Fruit fly (Drosophila melanogaster) whole organism, embryonic: Measurements from ENCODE around the gene CG7582.

Experiments used
- CG12219 ChIP-seq: fragments of 200-800 bp; sonication (Bioruptor generic); optimal IDR thresholded peaks from 3 replicates; lab custom pipeline; 2018; ENCODE audit warnings: missing biosample characterization, mild to moderate bottlenecking, missing genetic modification characterization
- CG12391 ChIP-seq: fragments of 200-800 bp; sonication (Bioruptor generic); optimal IDR thresholded peaks from 3 replicates; lab custom pipeline; 2018; ENCODE audit warnings: missing biosample characterization, mild to moderate bottlenecking, missing genetic modification characterization, moderate library complexity
- CG12942 ChIP-seq: fragments of 200-800 bp; sonication (Bioruptor generic); optimal IDR thresholded peaks from 3 replicates; lab custom pipeline; 2016; ENCODE audit warnings: missing biosample characterization, missing genetic modification characterization
- CG13287 ChIP-seq: fragments of 200-800 bp; sonication (Bioruptor generic); IDR thresholded peaks from 2 replicates; pipeline ENCODE4 v1.3.6; 2022; ENCODE audit warnings: missing biosample characterization, missing genetic modification characterization; ENCODE audit not compliant: partially characterized antibody
- CG15073 ChIP-seq: fragments of 200-800 bp; sonication (Bioruptor generic); optimal IDR thresholded peaks from 2 replicates; lab custom pipeline; 2016; ENCODE audit warnings: missing biosample characterization, missing genetic modification characterization
- CG17186 ChIP-seq: fragments of 200-800 bp; sonication (Bioruptor generic); optimal IDR thresholded peaks from 3 replicates; lab custom pipeline; 2017; ENCODE audit warnings: missing biosample characterization, missing genetic modification reagents, missing genetic modification characterization
- CG17612 ChIP-seq: fragments of 200-800 bp; sonication (Bioruptor generic); IDR thresholded peaks from 2 replicates; pipeline ENCODE4 v1.3.6; 2022; ENCODE audit warnings: missing biosample characterization, missing genetic modification characterization
- CG2199 ChIP-seq: fragments of 200-800 bp; sonication (Bioruptor generic); IDR thresholded peaks from 3 replicates; pipeline ENCODE4 v1.3.6; 2022; ENCODE audit warnings: missing biosample characterization, missing genetic modification characterization
- CG2678 ChIP-seq: fragments of 200-800 bp; sonication (Bioruptor generic); optimal IDR thresholded peaks from 3 replicates; lab custom pipeline; 2019; ENCODE audit warnings: missing biosample characterization, mild to moderate bottlenecking, missing genetic modification characterization, moderate library complexity
- CG30403 ChIP-seq: fragments of 200-800 bp; sonication (Bioruptor generic); optimal IDR thresholded peaks from 3 replicates; lab custom pipeline; 2016; ENCODE audit warnings: missing biosample characterization, missing genetic modification characterization
- CG3407 ChIP-seq: fragments of 200-800 bp; sonication (Bioruptor generic); optimal IDR thresholded peaks from 2 replicates; lab custom pipeline; 2018; ENCODE audit warnings: missing biosample characterization, mild to moderate bottlenecking, missing genetic modification characterization
- CG4328 ChIP-seq: fragments of 200-800 bp; sonication (Bioruptor generic); optimal IDR thresholded peaks from 3 replicates; lab custom pipeline; 2017; ENCODE audit warnings: missing biosample characterization, missing genetic modification reagents, missing genetic modification characterization
- CG43689 ChIP-seq: fragments of 200-800 bp; sonication (Bioruptor generic); IDR thresholded peaks from 2 replicates; pipeline ENCODE4 v1.3.6; 2022; ENCODE audit warnings: missing biosample characterization, missing genetic modification characterization
- CG5953 ChIP-seq: fragments of 200-800 bp; sonication (Bioruptor generic); IDR thresholded peaks from 2 replicates; pipeline ENCODE4 v1.3.6; 2022; ENCODE audit warnings: missing biosample characterization, missing genetic modification characterization
- CG6175 ChIP-seq: fragments of 200-800 bp; sonication (Bioruptor generic); IDR thresholded peaks from 3 replicates; pipeline ENCODE4 v1.3.6; 2022; ENCODE audit warnings: missing biosample characterization, missing genetic modification characterization
- CG6254 ChIP-seq: fragments of 200-800 bp; sonication (Bioruptor generic); optimal IDR thresholded peaks from 3 replicates; lab custom pipeline; 2017; ENCODE audit warnings: mild to moderate bottlenecking, missing biosample characterization, missing genetic modification reagents, missing genetic modification characterization
- CG6272 ChIP-seq: fragments of 200-800 bp; sonication (Bioruptor generic); IDR thresholded peaks from 2 replicates; pipeline ENCODE4 v1.3.6; 2022; ENCODE audit warnings: missing biosample characterization, missing genetic modification characterization
- CG8944 ChIP-seq: fragments of 200-800 bp; sonication (Bioruptor generic); optimal IDR thresholded peaks from 3 replicates; lab custom pipeline; 2016; ENCODE audit warnings: missing biosample characterization, missing genetic modification characterization
- CG9817 ChIP-seq: fragments of 200-800 bp; sonication (Bioruptor generic); optimal IDR thresholded peaks from 2 replicates; lab custom pipeline; 2018; ENCODE audit warnings: missing biosample characterization, mild to moderate bottlenecking, missing genetic modification characterization, moderate library complexity
- D ChIP-seq, 2 experiments: fragments of 200-800 bp in 1 of 2; fragments of >200 bp in 1 of 2; sonication (Bioruptor generic) in 1 of 2; optimal IDR thresholded peaks; 2 replicates in 1 of 2; 3 replicates in 1 of 2; lab custom pipeline; 2017; ENCODE audit warnings: mild to moderate bottlenecking in 1 of 2, missing biosample characterization in 1 of 2, missing genetic modification characterization in 1 of 2, missing genetic modification reagents in 1 of 2
- Deaf1 ChIP-seq: fragments of 200-800 bp; optimal IDR thresholded peaks from 3 replicates; lab custom pipeline; 2019; ENCODE audit warnings: missing biosample characterization, mild to moderate bottlenecking, missing genetic modification characterization, moderate library complexity
- Doc3 ChIP-seq: fragments of 200-800 bp; sonication (Bioruptor generic); IDR thresholded peaks from 3 replicates; pipeline ENCODE4 v1.3.6; 2022; ENCODE audit warnings: missing biosample characterization, missing genetic modification characterization; ENCODE audit not compliant: partially characterized antibody
- Drgx ChIP-seq: fragments of 200-800 bp; sonication (Bioruptor generic); IDR thresholded peaks from 2 replicates; pipeline ENCODE4 v1.3.6; 2022; ENCODE audit warnings: missing biosample characterization, missing genetic modification characterization
- GATAe ChIP-seq: fragments of 200-800 bp; sonication (Bioruptor generic); conservative IDR thresholded peaks from 2 replicates; pipeline ENCODE4 v1.3.6; 2022; ENCODE audit warnings: missing biosample characterization, missing genetic modification characterization
- Jarid2 ChIP-seq: fragments of 200-800 bp; sonication (Bioruptor generic); optimal IDR thresholded peaks from 3 replicates; lab custom pipeline; 2017; ENCODE audit warnings: mild to moderate bottlenecking, missing biosample characterization, missing genetic modification reagents, missing genetic modification characterization
- Lim3 ChIP-seq: fragments of 200-800 bp; sonication (Bioruptor generic); IDR thresholded peaks from 2 replicates; pipeline ENCODE4 v1.3.6; 2022; ENCODE audit warnings: missing biosample characterization, missing genetic modification characterization
- MTF-1 ChIP-seq: fragments of 200-800 bp; sonication (Bioruptor generic); optimal IDR thresholded peaks from 2 replicates; lab custom pipeline; 2018; ENCODE audit warnings: missing biosample characterization, mild to moderate bottlenecking, missing genetic modification characterization, borderline replicate concordance
- NC2β ChIP-seq: fragments of 200-800 bp; sonication (Bioruptor generic); optimal IDR thresholded peaks from 2 replicates; lab custom pipeline; 2016; ENCODE audit warnings: missing biosample characterization, missing genetic modification characterization
- ab ChIP-seq: fragments of 200-800 bp; sonication (Bioruptor generic); optimal IDR thresholded peaks from 2 replicates; lab custom pipeline; 2016; ENCODE audit warnings: missing biosample characterization, missing genetic modification characterization
- esg ChIP-seq: fragments of 200-800 bp; sonication (Bioruptor generic); conservative IDR thresholded peaks from 2 replicates; pipeline ENCODE4 v1.3.6; 2022; ENCODE audit warnings: missing biosample characterization, missing genetic modification characterization
- gcm ChIP-seq: fragments of 200-800 bp; sonication (Bioruptor generic); optimal IDR thresholded peaks from 2 replicates; lab custom pipeline; 2019; ENCODE audit warnings: missing biosample characterization, mild to moderate bottlenecking, missing genetic modification characterization, moderate library complexity
- hbn ChIP-seq: fragments of 200-800 bp; sonication (Bioruptor generic); IDR thresholded peaks from 2 replicates; pipeline ENCODE4 v1.3.6; 2022; ENCODE audit warnings: missing biosample characterization, missing genetic modification characterization; ENCODE audit not compliant: partially characterized antibody
- her ChIP-seq: fragments of 200-800 bp; sonication (Bioruptor generic); optimal IDR thresholded peaks from 2 replicates; lab custom pipeline; 2016; ENCODE audit warnings: missing biosample characterization, missing genetic modification characterization
- inv ChIP-seq: fragments of 200-800 bp; sonication (Bioruptor generic); IDR thresholded peaks from 2 replicates; pipeline ENCODE4 v1.3.6; 2022; ENCODE audit warnings: missing biosample characterization, missing genetic modification characterization; ENCODE audit not compliant: partially characterized antibody
- jing ChIP-seq: fragments of 200-800 bp; sonication (Bioruptor generic); optimal IDR thresholded peaks from 2 replicates; lab custom pipeline; 2018; ENCODE audit warnings: missing biosample characterization, mild to moderate bottlenecking, missing genetic modification characterization
- lbe ChIP-seq: fragments of 200-800 bp; sonication (Bioruptor generic); optimal IDR thresholded peaks from 2 replicates; lab custom pipeline; 2016; ENCODE audit warnings: missing biosample characterization, mild to moderate bottlenecking, missing genetic modification characterization
- lov ChIP-seq, 2 experiments: fragments of 200-800 bp in 1 of 2; fragments of >200 bp in 1 of 2; sonication (Bioruptor generic) in 1 of 2; IDR thresholded peaks in 1 of 2; optimal IDR thresholded peaks in 1 of 2; 2 replicates in 1 of 2; 3 replicates in 1 of 2; pipeline versions ENCODE4 v1.3.6 to Lab custom; 2017 to 2022; ENCODE audit warnings: missing biosample characterization in 1 of 2, missing genetic modification characterization in 1 of 2
- ro ChIP-seq: fragments of 200-800 bp; sonication (Bioruptor generic); IDR thresholded peaks from 2 replicates; pipeline ENCODE4 v1.3.6; 2022; ENCODE audit warnings: missing biosample characterization, missing genetic modification characterization
- sd ChIP-seq: fragments of 200-800 bp; sonication (Bioruptor generic); optimal IDR thresholded peaks from 3 replicates; lab custom pipeline; 2018; ENCODE audit warnings: missing biosample characterization, mild to moderate bottlenecking, missing genetic modification characterization, moderate library complexity
- slou ChIP-seq: fragments of 200-800 bp; sonication (Bioruptor generic); optimal IDR thresholded peaks from 3 replicates; lab custom pipeline; 2016; ENCODE audit warnings: missing biosample characterization, missing genetic modification characterization
- sug ChIP-seq: fragments of 200-800 bp; optimal IDR thresholded peaks from 2 replicates; lab custom pipeline; 2019; ENCODE audit warnings: missing biosample characterization, mild to moderate bottlenecking, missing genetic modification characterization, moderate library complexity
- vfl ChIP-seq: fragments of 200-800 bp; sonication (Bioruptor generic); optimal IDR thresholded peaks from 2 replicates; lab custom pipeline; 2016; ENCODE audit warnings: missing biosample characterization, missing genetic modification characterization
- yki ChIP-seq: fragments of >200 bp; optimal IDR thresholded peaks from 3 replicates; lab custom pipeline; 2018

The CG7582 gene

DNA sequence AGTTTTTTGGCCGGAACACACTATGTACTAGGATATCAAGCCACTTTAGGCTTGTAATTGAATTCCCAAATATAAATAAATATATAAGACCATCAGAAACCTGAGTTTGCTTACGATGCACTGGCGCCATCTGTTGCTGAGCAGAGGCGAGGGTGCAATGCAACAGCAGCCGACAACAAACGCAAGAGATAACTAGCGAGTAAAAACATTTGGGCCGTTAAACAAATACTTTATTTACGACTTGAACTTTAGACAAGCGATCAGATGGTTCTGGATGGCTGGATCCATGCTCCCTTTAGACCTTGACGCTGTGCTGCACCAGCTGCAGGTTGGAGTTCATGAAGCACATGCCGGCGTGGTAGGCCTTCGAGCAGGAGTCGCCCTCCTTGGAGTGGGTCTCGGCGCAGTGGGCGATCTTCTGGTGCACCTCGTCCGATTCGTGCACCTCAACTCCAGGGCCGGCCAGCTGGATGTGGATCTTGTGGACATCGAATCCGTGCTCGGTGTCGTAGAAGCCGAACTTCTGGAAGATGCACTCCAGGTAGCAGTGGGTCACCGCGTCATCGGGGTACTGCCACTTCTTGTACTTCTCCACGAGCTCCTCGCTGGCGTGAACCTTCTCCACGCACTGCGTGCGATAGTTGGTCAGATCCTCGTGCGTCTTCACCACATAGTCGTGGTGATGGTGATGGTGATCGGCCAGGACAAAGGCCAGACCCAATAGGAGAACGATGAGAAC is 34.1 kb upstream of the CG7582 start (continued):
- peak; percentile 15 for TF ChIP-seq CG12219 (GFP tag; lab: Kevin White, UChicago)
- TF ChIP-seq CG12942, result no peak
- TF ChIP-seq CG2199 (GFP tag; lab: Robert Waterston, UW), result no peak
- peak; percentile 3 for TF ChIP-seq CG6254 (GFP tag; lab: Kevin White, UChicago)
- no peak for TF ChIP-seq GATAe

DNA sequence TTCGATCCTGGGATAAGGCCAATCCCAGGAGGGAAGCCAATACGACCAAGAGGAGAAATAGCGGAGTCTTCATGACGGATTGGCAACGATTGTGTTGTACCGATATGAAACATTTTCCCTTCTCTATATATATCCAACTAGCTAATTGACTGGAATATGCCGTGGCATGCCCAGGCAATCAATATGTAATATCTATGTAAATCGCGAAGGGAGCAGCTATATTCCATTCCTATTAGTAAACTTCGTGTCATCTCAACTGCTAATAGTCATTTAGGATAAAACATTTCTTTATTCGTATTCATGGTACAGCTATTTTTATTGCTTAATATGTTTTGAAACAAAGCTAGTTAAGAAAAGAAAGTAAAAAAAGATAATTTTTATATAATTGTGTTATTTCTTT is 33.2 kb upstream of the CG7582 start, which contains the start of gene Dup99B:
Gene Dup99B, minus strand, starts transcription at position 101 of the 400 bp plus-strand sequence.
- no peak for TF ChIP-seq MTF-1 (GFP tag; lab: Kevin White, UChicago)
- TF ChIP-seq sug (tag; lab: Kevin White, UChicago), result no peak

DNA sequence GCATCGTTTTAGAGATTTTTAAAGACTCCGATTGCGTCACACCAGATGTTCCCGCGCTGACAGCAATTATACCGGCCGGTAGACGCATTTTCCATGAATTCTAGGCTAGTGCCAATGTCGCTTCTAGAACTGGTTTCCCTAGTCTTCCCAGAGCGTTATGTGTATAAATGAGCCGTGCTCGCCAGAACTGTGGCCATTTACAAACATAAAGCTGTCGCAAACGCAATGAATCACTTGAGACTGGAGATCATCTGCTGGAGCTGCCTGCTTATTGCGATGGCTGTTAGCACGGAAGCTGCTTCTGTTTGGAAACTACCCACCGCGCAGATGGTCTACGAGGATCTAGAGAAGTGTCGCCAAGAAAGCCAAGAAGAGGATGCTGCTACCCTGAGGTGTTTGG is 32.2 kb upstream of the CG7582 start, which contains the start of gene Obp99d:
Gene Obp99d, plus strand, starts transcription at position 192 of the 400 bp plus-strand sequence.
- TF ChIP-seq CG2678, result no peak
- TF ChIP-seq Lim3 (GFP tag; lab: Robert Waterston, UW), result no peak
- peak; percentile 92 for TF ChIP-seq CG2199 (GFP tag; lab: Robert Waterston, UW)
- TF ChIP-seq D (optimal IDR thresholded peaks at IDR 0.05; lab: Kevin White, UChicago), result peak; percentile 71
- TF ChIP-seq D (GFP tag; optimal IDR thresholded peaks at IDR 0.05; lab: Kevin White, UChicago), result no peak

DNA sequence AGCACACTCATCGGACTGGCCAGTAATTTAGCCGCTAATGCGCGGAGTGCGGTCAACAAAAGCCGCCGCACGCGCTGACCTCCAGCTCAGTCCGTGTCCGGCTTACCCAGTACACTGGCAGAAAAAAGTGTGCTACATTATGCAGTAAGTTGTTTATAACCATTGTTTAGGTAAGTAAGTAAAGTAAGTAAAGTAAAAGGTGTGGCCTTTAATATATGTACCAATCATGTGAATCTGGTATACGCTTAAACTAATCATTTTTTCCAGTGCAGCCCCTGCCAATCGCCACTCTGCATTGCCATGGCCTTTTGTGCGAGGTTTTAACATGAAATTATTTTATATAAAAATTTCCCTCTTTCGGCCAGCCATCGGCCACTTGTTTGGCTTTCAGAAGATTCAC is 29.4 kb upstream of the CG7582 start:
- TF ChIP-seq Jarid2 (no peak), CG17186 (GFP tag; lab: Kevin White, UChicago) (no peak), vfl (GFP tag; lab: Kevin White, UChicago) (no peak), lbe (GFP tag; lab: Kevin White, UChicago) (no peak), her (GFP tag; lab: Kevin White, UChicago) (no peak), CG6175 (GFP tag; lab: Robert Waterston, UW) (no peak), CG13287 (GFP tag; lab: Robert Waterston, UW) (no peak), CG30403 (GFP tag; lab: Kevin White, UChicago) (no peak), CG17612 (GFP tag; lab: Robert Waterston, UW) (no peak), CG12391 (peak; percentile 8), lov (optimal IDR thresholded peaks at IDR 0.05; lab: Kevin White, UChicago) (no peak), lov (GFP tag; IDR thresholded peaks at IDR 0.05; lab: Robert Waterston, UW) (no peak), CG15073 (GFP tag; lab: Kevin White, UChicago) (no peak), NC2β (GFP tag; lab: Kevin White, UChicago) (no peak), inv (no peak), sd (no peak), esg (no peak), slou (GFP tag; lab: Kevin White, UChicago) (no peak), CG43689 (no peak), CG4328 (GFP tag; lab: Kevin White, UChicago) (no peak), CG3407 (GFP tag; lab: Kevin White, UChicago) (no peak), ro (GFP tag; lab: Robert Waterston, UW) (no peak), CG6272 (GFP tag; lab: Robert Waterston, UW) (no peak), Drgx (GFP tag; lab: Robert Waterston, UW) (no peak), CG9817 (no peak), Deaf1 (tag; lab: Kevin White, UChicago) (no peak), Doc3 (GFP tag; lab: Robert Waterston, UW) (no peak), gcm (GFP tag; lab: Kevin White, UChicago) (no peak), CG8944 (GFP tag; lab: Kevin White, UChicago) (no peak), jing (GFP tag; lab: Kevin White, UChicago) (no peak), CG5953 (GFP tag; lab: Robert Waterston, UW) (no peak), Lim3 (GFP tag; lab: Robert Waterston, UW) (no peak), ab (GFP tag; lab: Kevin White, UChicago) (no peak), yki (lab: Kevin White, UChicago) (no peak), hbn (GFP tag; lab: Robert Waterston, UW) (no peak), CG6254 (GFP tag; lab: Kevin White, UChicago) (no peak)
